Fruit fly (Drosophila melanogaster) whole organism, embryonic: ENCODE data around the gene CG44004.
A peak's percentile ranks its signal among the peaks of the same experiment; 100 is the strongest.

ENCODE experiments used
- CG10147 ChIP-seq: fragments of 200-800 bp; sonication (Bioruptor generic); optimal IDR thresholded peaks from 2 replicates; lab custom pipeline; 2019; ENCODE audit warnings: missing biosample characterization, mild to moderate bottlenecking, missing genetic modification characterization, moderate library complexity
- CG10366 ChIP-seq: fragments of 200-800 bp; sonication (Bioruptor generic); IDR thresholded peaks from 2 replicates; pipeline ENCODE4 v1.3.6; 2022; ENCODE audit warnings: missing biosample characterization, missing genetic modification characterization
- CG11504 ChIP-seq: fragments of 200-800 bp; sonication (Bioruptor generic); optimal IDR thresholded peaks from 3 replicates; lab custom pipeline; 2019; ENCODE audit warnings: missing biosample characterization, mild to moderate bottlenecking, missing genetic modification characterization, moderate library complexity
- CG11723 ChIP-seq: fragments of 200-800 bp; sonication (Bioruptor generic); optimal IDR thresholded peaks from 2 replicates; lab custom pipeline; 2017; ENCODE audit warnings: missing biosample characterization, mild to moderate bottlenecking, missing genetic modification characterization
- CG12236 ChIP-seq: fragments of 200-800 bp; sonication (Bioruptor generic); optimal IDR thresholded peaks from 2 replicates; lab custom pipeline; 2016; ENCODE audit warnings: missing biosample characterization, missing genetic modification characterization
- CG14965 ChIP-seq: fragments of 200-800 bp; sonication (Bioruptor generic); optimal IDR thresholded peaks from 2 replicates; lab custom pipeline; 2016; ENCODE audit warnings: missing biosample characterization, missing genetic modification characterization, borderline replicate concordance
- CG1529 ChIP-seq: fragments of 200-800 bp; sonication (Bioruptor generic); optimal IDR thresholded peaks from 3 replicates; lab custom pipeline; 2018; ENCODE audit warnings: missing biosample characterization, missing genetic modification characterization
- CG16779 ChIP-seq: fragments of 200-800 bp; sonication (Bioruptor generic); IDR thresholded peaks from 2 replicates; pipeline ENCODE4 v1.3.6; 2022; ENCODE audit warnings: missing biosample characterization, missing genetic modification characterization
- CG17385 ChIP-seq: fragments of 200-800 bp; sonication (Bioruptor generic); optimal IDR thresholded peaks from 3 replicates; lab custom pipeline; 2018; ENCODE audit warnings: missing biosample characterization, mild to moderate bottlenecking, missing genetic modification characterization
- CG31388 ChIP-seq: fragments of 200-800 bp; sonication (Bioruptor generic); optimal IDR thresholded peaks from 2 replicates; lab custom pipeline; 2016; ENCODE audit warnings: missing biosample characterization, missing genetic modification characterization
- CG32532 ChIP-seq: fragments of 200-800 bp; sonication (Bioruptor generic); IDR thresholded peaks from 2 replicates; pipeline ENCODE4 v1.3.6; 2022; ENCODE audit warnings: missing biosample characterization, missing genetic modification characterization
- CG33557 ChIP-seq: fragments of 200-800 bp; sonication (Bioruptor generic); optimal IDR thresholded peaks from 2 replicates; lab custom pipeline; 2019; ENCODE audit warnings: missing biosample characterization, mild to moderate bottlenecking, missing genetic modification characterization, moderate library complexity
- CG3838 ChIP-seq: fragments of 200-800 bp; sonication (Bioruptor generic); optimal IDR thresholded peaks from 3 replicates; lab custom pipeline; 2016; ENCODE audit warnings: missing biosample characterization, missing genetic modification characterization
- CG3847 ChIP-seq: fragments of 200-800 bp; sonication (Bioruptor generic); IDR thresholded peaks from 2 replicates; pipeline ENCODE4 v1.3.6; 2022; ENCODE audit warnings: missing biosample characterization, missing genetic modification characterization
- CG4360 ChIP-seq: fragments of 200-800 bp; sonication (Bioruptor generic); IDR thresholded peaks from 2 replicates; pipeline ENCODE4 v1.3.6; 2022; ENCODE audit warnings: missing biosample characterization, missing genetic modification characterization
- CG6272 ChIP-seq: fragments of 200-800 bp; sonication (Bioruptor generic); IDR thresholded peaks from 2 replicates; pipeline ENCODE4 v1.3.6; 2022; ENCODE audit warnings: missing biosample characterization, missing genetic modification characterization
- CG6689 ChIP-seq: fragments of 200-800 bp; sonication (Bioruptor generic); IDR thresholded peaks from 2 replicates; pipeline ENCODE4 v1.3.6; 2022; ENCODE audit warnings: missing biosample characterization, missing genetic modification characterization
- CG7745 ChIP-seq: fragments of 200-800 bp; sonication (Bioruptor generic); optimal IDR thresholded peaks from 2 replicates; lab custom pipeline; 2018; ENCODE audit warnings: missing biosample characterization, mild to moderate bottlenecking, missing genetic modification characterization, moderate library complexity
- CG7786 ChIP-seq: fragments of 200-800 bp; sonication (Bioruptor generic); optimal IDR thresholded peaks from 2 replicates; lab custom pipeline; 2016; ENCODE audit warnings: missing biosample characterization, missing genetic modification characterization
- CG8765 ChIP-seq: fragments of 200-800 bp; sonication (Bioruptor generic); IDR thresholded peaks from 2 replicates; pipeline ENCODE4 v1.3.6; 2022; ENCODE audit warnings: missing biosample characterization, missing genetic modification characterization
- D19A ChIP-seq: fragments of 200-800 bp; optimal IDR thresholded peaks from 3 replicates; lab custom pipeline; 2019; ENCODE audit warnings: missing biosample characterization, mild to moderate bottlenecking, missing genetic modification characterization, moderate library complexity
- D19B ChIP-seq: fragments of 200-800 bp; sonication (Bioruptor generic); optimal IDR thresholded peaks from 2 replicates; lab custom pipeline; 2017; ENCODE audit warnings: missing biosample characterization, mild to moderate bottlenecking, missing genetic modification characterization
- Dbx ChIP-seq: fragments of 200-800 bp; sonication (Bioruptor generic); IDR thresholded peaks from 3 replicates; pipeline ENCODE4 v1.3.6; 2022; ENCODE audit warnings: missing biosample characterization, missing genetic modification characterization
- Deaf1 ChIP-seq: fragments of 200-800 bp; optimal IDR thresholded peaks from 3 replicates; lab custom pipeline; 2019; ENCODE audit warnings: missing biosample characterization, mild to moderate bottlenecking, missing genetic modification characterization, moderate library complexity
- Dek ChIP-seq: fragments of 200-800 bp; sonication (Bioruptor generic); optimal IDR thresholded peaks from 3 replicates; lab custom pipeline; 2019; ENCODE audit warnings: missing biosample characterization, mild to moderate bottlenecking, missing genetic modification characterization, moderate library complexity
- Dfd ChIP-seq, 2 experiments: fragments of >200 bp; optimal IDR thresholded peaks; 2 replicates each; lab custom pipeline; 2017; ENCODE audit warnings: missing biosample characterization in 2 of 2, missing genetic modification characterization in 2 of 2
- H15 ChIP-seq: fragments of 200-800 bp; sonication (Bioruptor generic); IDR thresholded peaks from 3 replicates; pipeline ENCODE4 v1.3.6; 2022; ENCODE audit warnings: missing biosample characterization, missing genetic modification characterization
- HmgZ ChIP-seq: fragments of 200-800 bp; sonication (Bioruptor generic); optimal IDR thresholded peaks from 2 replicates; lab custom pipeline; 2018; ENCODE audit warnings: missing biosample characterization, mild to moderate bottlenecking, missing genetic modification characterization
- Hmr ChIP-seq: fragments of 200-800 bp; sonication (Bioruptor generic); optimal IDR thresholded peaks from 3 replicates; lab custom pipeline; 2017; ENCODE audit warnings: mild to moderate bottlenecking, missing biosample characterization, missing genetic modification reagents, missing genetic modification characterization
- Lim3 ChIP-seq: fragments of 200-800 bp; sonication (Bioruptor generic); IDR thresholded peaks from 2 replicates; pipeline ENCODE4 v1.3.6; 2022; ENCODE audit warnings: missing biosample characterization, missing genetic modification characterization
- MBD-R2 ChIP-seq: fragments of 200-800 bp; sonication (Bioruptor generic); IDR thresholded peaks from 2 replicates; pipeline ENCODE4 v1.3.6; 2022; ENCODE audit warnings: missing biosample characterization, missing genetic modification characterization
- NC2β ChIP-seq: fragments of 200-800 bp; sonication (Bioruptor generic); optimal IDR thresholded peaks from 2 replicates; lab custom pipeline; 2016; ENCODE audit warnings: missing biosample characterization, missing genetic modification characterization
- Nf-YA ChIP-seq: fragments of 200-800 bp; sonication (Bioruptor generic); IDR thresholded peaks from 2 replicates; pipeline ENCODE4 v1.3.6; 2022; ENCODE audit warnings: missing biosample characterization, missing genetic modification characterization
- Nf-YB ChIP-seq: fragments of 200-800 bp; sonication (Bioruptor generic); optimal IDR thresholded peaks from 3 replicates; lab custom pipeline; 2019; ENCODE audit warnings: missing biosample characterization, mild to moderate bottlenecking, missing genetic modification characterization, moderate library complexity
- Oli ChIP-seq: fragments of 200-800 bp; sonication (Bioruptor generic); optimal IDR thresholded peaks from 2 replicates; lab custom pipeline; 2018; ENCODE audit warnings: missing biosample characterization, mild to moderate bottlenecking, missing genetic modification characterization, moderate library complexity
- Rx ChIP-seq: fragments of 200-800 bp; sonication (Bioruptor generic); IDR thresholded peaks from 2 replicates; pipeline ENCODE4 v1.3.6; 2022; ENCODE audit warnings: missing biosample characterization, missing genetic modification characterization
- Sry-β ChIP-seq: fragments of 200-800 bp; sonication (Bioruptor generic); optimal IDR thresholded peaks from 2 replicates; lab custom pipeline; 2018; ENCODE audit warnings: missing biosample characterization, mild to moderate bottlenecking, missing genetic modification characterization, moderate library complexity
- Stat92E ChIP-seq, 3 experiments: fragments of >200 bp in 2 of 3; fragments of 200-800 bp in 1 of 3; sonication (Bioruptor generic) in 1 of 3; optimal IDR thresholded peaks; 2 replicates each; lab custom pipeline; 2017 to 2019; ENCODE audit warnings: missing biosample characterization in 3 of 3, missing genetic modification characterization in 3 of 3, mild to moderate bottlenecking in 1 of 3, moderate library complexity in 1 of 3
- abd-A ChIP-seq: fragments of 200-800 bp; sonication (Bioruptor generic); optimal IDR thresholded peaks from 3 replicates; lab custom pipeline; 2019; ENCODE audit warnings: missing biosample characterization, mild to moderate bottlenecking, missing genetic modification characterization, moderate library complexity
- cad ChIP-seq: fragments of >200 bp; optimal IDR thresholded peaks from 2 replicates; lab custom pipeline; 2017; ENCODE audit warnings: missing biosample characterization, missing genetic modification characterization
- crol ChIP-seq: fragments of 200-800 bp; sonication (Bioruptor generic); IDR thresholded peaks from 2 replicates; pipeline ENCODE4 v1.3.6; 2022; ENCODE audit warnings: missing biosample characterization, missing genetic modification characterization
- fu2 ChIP-seq: fragments of 200-800 bp; sonication (Bioruptor generic); optimal IDR thresholded peaks from 2 replicates; lab custom pipeline; 2016; ENCODE audit warnings: missing biosample characterization, missing genetic modification characterization
- gce ChIP-seq: fragments of 200-800 bp; sonication (Bioruptor generic); IDR thresholded peaks from 3 replicates; pipeline ENCODE4 v1.3.6; 2022; ENCODE audit warnings: missing biosample characterization, missing genetic modification characterization
- gsb-n ChIP-seq: fragments of 200-800 bp; sonication (Bioruptor generic); optimal IDR thresholded peaks from 3 replicates; lab custom pipeline; 2018; ENCODE audit warnings: missing biosample characterization, mild to moderate bottlenecking, missing genetic modification characterization
- lilli ChIP-seq: fragments of 200-800 bp; sonication (Bioruptor generic); optimal IDR thresholded peaks from 3 replicates; lab custom pipeline; 2016; ENCODE audit warnings: missing biosample characterization, missing genetic modification characterization
- nau ChIP-seq: fragments of 200-800 bp; sonication (Bioruptor generic); optimal IDR thresholded peaks from 3 replicates; lab custom pipeline; 2017; ENCODE audit warnings: missing biosample characterization, mild to moderate bottlenecking, missing genetic modification characterization, missing genetic modification reagents
- psq ChIP-seq: fragments of 200-800 bp; sonication (Bioruptor generic); optimal IDR thresholded peaks from 2 replicates; lab custom pipeline; 2017; ENCODE audit warnings: missing biosample characterization, missing genetic modification characterization
- rib ChIP-seq: fragments of 200-800 bp; sonication (Bioruptor generic); IDR thresholded peaks from 2 replicates; pipeline ENCODE4 v1.3.6; 2022; ENCODE audit warnings: missing biosample characterization, missing genetic modification characterization
- z ChIP-seq: fragments of 200-800 bp; sonication (Bioruptor generic); IDR thresholded peaks from 3 replicates; pipeline ENCODE4 v1.3.6; 2022; ENCODE audit warnings: missing biosample characterization, missing genetic modification characterization

Gene CG44004

dm6 chr3L:18029546-18030300, 43.9 kb downstream of the CG44004 start (continued):
- TF ChIP-seq CG17385 (GFP tag; lab: Kevin White, UChicago) (peak; percentile 48), Nf-YB (peak; percentile 46), Dbx (GFP tag; lab: Robert Waterston, UW) (peak; percentile 67; the same call in 2 of the 3 replicates), CG16779 (GFP tag; lab: Robert Waterston, UW) (peak; percentile 73; the same call in 1 of the 2 replicates), CG8765 (no peak), gsb-n (tag; lab: Kevin White, UChicago) (peak; percentile 82), Nf-YA (GFP tag; lab: Robert Waterston, UW) (peak; percentile 20; the same call in 1 of the 2 replicates), Deaf1 (tag; lab: Kevin White, UChicago) (peak; percentile 71), CG3847 (no peak), z (peak; percentile 85), D19A (tag; lab: Kevin White, UChicago) (peak; percentile 87), CG7745 (tag; lab: Kevin White, UChicago) (peak; percentile 79), CG4360 (GFP tag; lab: Robert Waterston, UW) (peak; percentile 65), abd-A (tag; lab: Kevin White, UChicago) (peak; percentile 96), HmgZ (tag; lab: Kevin White, UChicago) (peak; percentile 90), CG6689 (0 out of 2 replicates have a peak, but pooled peaks have one; percentile 20), Dek (tag; lab: Kevin White, UChicago) (peak; percentile 31), Dfd (GFP tag; optimal IDR thresholded peaks at IDR 0.05; lab: Kevin White, UChicago) (no peak), nau (peak; percentile 91), Stat92E (GFP tag; optimal IDR thresholded peaks at IDR 0.05; lab: Kevin White, UChicago) (no peak), CG7786 (GFP tag; lab: Kevin White, UChicago) (peak; percentile 38), Lim3 (GFP tag; lab: Robert Waterston, UW) (no peak), CG14965 (GFP tag; lab: Kevin White, UChicago) (peak; percentile 62), CG10147 (GFP tag; lab: Kevin White, UChicago) (peak; percentile 57), CG31388 (GFP tag; lab: Kevin White, UChicago) (no peak), CG11504 (tag; lab: Kevin White, UChicago) (peak; percentile 59), CG33557 (GFP tag; lab: Kevin White, UChicago) (peak; percentile 87), CG32532 (GFP tag; lab: Robert Waterston, UW) (peak; percentile 25; the same call in 1 of the 2 replicates), CG3838 (GFP tag; lab: Kevin White, UChicago) (peak; percentile 66), Oli (tag; lab: Kevin White, UChicago) (peak; percentile 17), psq (GFP tag; lab: Kevin White, UChicago) (peak; percentile 69), gce (GFP tag; lab: Robert Waterston, UW) (peak; percentile 70; the same call in 1 of the 3 replicates), D19B (no peak), MBD-R2 (GFP tag; lab: Robert Waterston, UW) (peak; percentile 17; the same call in 1 of the 2 replicates), lilli (GFP tag; lab: Kevin White, UChicago) (peak; percentile 25), NC2β (GFP tag; lab: Kevin White, UChicago) (peak; percentile 83), Rx (GFP tag; lab: Robert Waterston, UW) (no peak), CG1529 (GFP tag; lab: Kevin White, UChicago) (peak; percentile 65), H15 (GFP tag; lab: Robert Waterston, UW) (no peak), Sry-β (GFP tag; lab: Kevin White, UChicago) (peak; percentile 58), crol (peak; percentile 71), CG12236 (GFP tag; lab: Kevin White, UChicago) (peak; percentile 84), CG10366 (no peak), CG6272 (GFP tag; lab: Robert Waterston, UW) (no peak), fu2 (GFP tag; lab: Kevin White, UChicago) (no peak), CG11723 (GFP tag; lab: Kevin White, UChicago) (peak; percentile 72), rib (peak; percentile 89), Hmr (GFP tag; lab: Kevin White, UChicago) (peak; percentile 80), cad (no peak)
